Worm (Caenorhabditis elegans) whole organism, young adult: ENCODE data around the gene nspc-18.

ENCODE experiments used
- F33H1.4 ChIP-seq: fragments of 200-800 bp; sonication (Bioruptor generic); IDR thresholded peaks from 2 replicates; pipeline ENCODE4 v1.3.6; 2022; ENCODE audit warnings: missing genetic modification reagents, missing genetic modification characterization, missing compliant biosample characterization
- F55B11.4 ChIP-seq: sonication (generic microtip); optimal IDR thresholded peaks from 2 replicates; lab custom pipeline; 2016; ENCODE audit warnings: missing compliant biosample characterization, missing genetic modification characterization, borderline replicate concordance; ENCODE audit not compliant: insufficient read depth
- F57C9.4 ChIP-seq: sonication (generic microtip); optimal IDR thresholded peaks from 2 replicates; lab custom pipeline; 2017; ENCODE audit warnings: mild to moderate bottlenecking, missing genetic modification characterization, missing compliant biosample characterization
- Y53G8AR.9 ChIP-seq: fragments of 200-800 bp; sonication (Bioruptor generic); conservative IDR thresholded peaks from 2 replicates; pipeline ENCODE4 v1.3.6; 2022; ENCODE audit warnings: missing genetic modification reagents, missing genetic modification characterization, missing compliant biosample characterization
- Y79H2A.3 ChIP-seq: fragments of 200-800 bp; sonication (Bioruptor generic); conservative IDR thresholded peaks from 2 replicates; pipeline ENCODE4 v1.3.6; 2022; ENCODE audit warnings: missing genetic modification reagents, missing genetic modification characterization, missing compliant biosample characterization
- Y95B8A.8 ChIP-seq: fragments of 200-800 bp; sonication (Bioruptor generic); IDR thresholded peaks from 2 replicates; pipeline ENCODE4 v1.3.6; 2022; ENCODE audit warnings: missing genetic modification reagents, missing genetic modification characterization, missing compliant biosample characterization
- ZK185.1 ChIP-seq: sonication (generic microtip); optimal IDR thresholded peaks from 2 replicates; lab custom pipeline; 2016; ENCODE audit warnings: mild to moderate bottlenecking, missing genetic modification characterization, missing compliant biosample characterization; ENCODE audit not compliant: poor library complexity, severe bottlenecking
- ama-1 ChIP-seq, 3 experiments: fragments of 150-350 bp in 1 of 3; sonication (generic microtip) in 2 of 3; optimal IDR thresholded peaks; 2 replicates each; lab custom pipeline; 2014 to 2018; ENCODE audit warnings: missing biosample characterization in 2 of 3, missing genetic modification characterization in 2 of 3, missing genetic modification reagents in 2 of 3
- athp-1 ChIP-seq: sonication (generic microtip); optimal IDR thresholded peaks from 2 replicates; lab custom pipeline; 2017; ENCODE audit warnings: mild to moderate bottlenecking, missing genetic modification characterization, missing compliant biosample characterization
- attf-3 ChIP-seq: fragments of 200-800 bp; sonication (Bioruptor generic); conservative IDR thresholded peaks from 2 replicates; pipeline ENCODE4 v1.3.6; 2022; ENCODE audit warnings: missing genetic modification reagents, missing genetic modification characterization, missing compliant biosample characterization
- bed-2 ChIP-seq: fragments of 200-800 bp; sonication (Bioruptor generic); IDR thresholded peaks from 2 replicates; pipeline ENCODE4 v1.3.6; 2022; ENCODE audit warnings: missing genetic modification reagents, missing genetic modification characterization, missing compliant biosample characterization
- cebp-2 ChIP-seq: fragments of 200-800 bp; sonication (Bioruptor generic); IDR thresholded peaks from 2 replicates; pipeline ENCODE4 v1.3.6; 2022; ENCODE audit warnings: missing genetic modification characterization, missing compliant biosample characterization
- ceh-58 ChIP-seq: fragments of 200-800 bp; sonication (Bioruptor generic); IDR thresholded peaks from 2 replicates; pipeline ENCODE4 v1.3.6; 2022; ENCODE audit warnings: missing genetic modification characterization, missing compliant biosample characterization
- ceh-79 ChIP-seq: sonication (generic microtip); optimal IDR thresholded peaks from 2 replicates; lab custom pipeline; 2017; ENCODE audit warnings: mild to moderate bottlenecking, missing genetic modification characterization, missing compliant biosample characterization
- die-1 ChIP-seq: sonication (generic microtip); optimal IDR thresholded peaks from 2 replicates; lab custom pipeline; 2016; ENCODE audit warnings: missing genotype, mild to moderate bottlenecking, missing genetic modification characterization, missing compliant biosample characterization
- dox-1 ChIP-seq: fragments of 200-800 bp; sonication (Bioruptor generic); IDR thresholded peaks from 2 replicates; pipeline ENCODE4 v1.3.6; 2022; ENCODE audit warnings: missing genetic modification reagents, missing genetic modification characterization, missing compliant biosample characterization
- dpff-1 ChIP-seq: sonication (generic microtip); optimal IDR thresholded peaks from 2 replicates; lab custom pipeline; 2017; ENCODE audit warnings: mild to moderate bottlenecking, missing genetic modification characterization, missing compliant biosample characterization
- egl-44 ChIP-seq: fragments of 200-800 bp; sonication (Bioruptor generic); IDR thresholded peaks from 2 replicates; pipeline ENCODE4 v1.3.6; 2022; ENCODE audit warnings: missing genetic modification reagents, missing genetic modification characterization, missing compliant biosample characterization
- egrh-3 ChIP-seq: fragments of 200-800 bp; sonication (Bioruptor generic); IDR thresholded peaks from 2 replicates; pipeline ENCODE4 v1.3.6; 2022; ENCODE audit warnings: missing genetic modification reagents, missing genetic modification characterization, missing compliant biosample characterization
- hlh-26 ChIP-seq: fragments of 200-800 bp; sonication (Bioruptor generic); conservative IDR thresholded peaks from 2 replicates; pipeline ENCODE4 v1.3.6; 2022; ENCODE audit warnings: missing genetic modification reagents, missing genetic modification characterization, missing compliant biosample characterization
- hmg-1.2 ChIP-seq: fragments of 200-800 bp; sonication (Bioruptor generic); IDR thresholded peaks from 2 replicates; pipeline ENCODE4 v1.3.6; 2022; ENCODE audit warnings: missing genetic modification reagents, missing genetic modification characterization, missing compliant biosample characterization
- hmg-20 ChIP-seq: fragments of 200-800 bp; sonication (Bioruptor generic); IDR thresholded peaks from 2 replicates; pipeline ENCODE4 v1.3.6; 2022; ENCODE audit warnings: missing genetic modification reagents, missing genetic modification characterization, missing compliant biosample characterization
- hsf-1 ChIP-seq: fragments of 200-800 bp; sonication (Bioruptor generic); IDR thresholded peaks from 2 replicates; pipeline ENCODE4 v1.3.6; 2022; ENCODE audit warnings: missing genetic modification reagents, missing genetic modification characterization, missing compliant biosample characterization
- let-607 ChIP-seq, 2 experiments: fragments of 200-800 bp in 1 of 2; sonication (Bioruptor generic) in 1 of 2; sonication (generic microtip) in 1 of 2; optimal IDR thresholded peaks; 2 replicates each; lab custom pipeline; 2016 to 2018; ENCODE audit warnings: mild to moderate bottlenecking in 2 of 2, missing compliant biosample characterization in 2 of 2, missing genetic modification characterization in 2 of 2, moderate library complexity in 2 of 2, missing genotype in 1 of 2
- lin-35 ChIP-seq, 3 experiments: fragments of 150-350 bp in 2 of 3; sonication (generic microtip) in 1 of 3; optimal IDR thresholded peaks; 2 replicates each; lab custom pipeline; 2014 to 2018; ENCODE audit warnings: missing biosample characterization in 3 of 3, missing genetic modification characterization in 3 of 3, missing genetic modification reagents in 3 of 3
- lin-54 ChIP-seq: fragments of 200-800 bp; sonication (Bioruptor generic); optimal IDR thresholded peaks from 2 replicates; lab custom pipeline; 2018; ENCODE audit warnings: mild to moderate bottlenecking, missing genetic modification characterization, missing compliant biosample characterization
- lsy-27 ChIP-seq: sonication (generic microtip); optimal IDR thresholded peaks from 2 replicates; lab custom pipeline; 2017; ENCODE audit warnings: missing genetic modification characterization, mild to moderate bottlenecking, missing compliant biosample characterization, antibody characterized with exemption, missing genotype, borderline replicate concordance; ENCODE audit not compliant: insufficient read depth
- madf-10 ChIP-seq: sonication (generic microtip); optimal IDR thresholded peaks from 2 replicates; lab custom pipeline; 2016; ENCODE audit warnings: mild to moderate bottlenecking, missing genetic modification characterization, missing compliant biosample characterization
- madf-8 ChIP-seq: fragments of 200-800 bp; sonication (Bioruptor generic); conservative IDR thresholded peaks from 2 replicates; pipeline ENCODE4 v1.3.6; 2022; ENCODE audit warnings: missing genetic modification reagents, missing genetic modification characterization, missing compliant biosample characterization
- nfya-2 ChIP-seq: fragments of 200-800 bp; sonication (Bioruptor generic); IDR thresholded peaks from 2 replicates; pipeline ENCODE4 v1.3.6; 2022; ENCODE audit warnings: missing genetic modification reagents, missing genetic modification characterization, missing compliant biosample characterization
- nfyb-1 ChIP-seq: fragments of 200-800 bp; sonication (Bioruptor generic); IDR thresholded peaks from 2 replicates; pipeline ENCODE4 v1.3.6; 2022; ENCODE audit warnings: missing genetic modification reagents, missing genetic modification characterization, missing compliant biosample characterization
- nhr-80 ChIP-seq: sonication (generic microtip); optimal IDR thresholded peaks from 2 replicates; lab custom pipeline; 2016; ENCODE audit warnings: missing genetic modification characterization, missing compliant biosample characterization
- nhr-90 ChIP-seq: sonication (generic microtip); optimal IDR thresholded peaks from 2 replicates; lab custom pipeline; 2016; ENCODE audit warnings: missing genotype, mild to moderate bottlenecking, missing genetic modification characterization, missing compliant biosample characterization
- pbrm-1 ChIP-seq: fragments of 200-800 bp; sonication (Bioruptor generic); IDR thresholded peaks from 2 replicates; pipeline ENCODE4 v1.3.6; 2022; ENCODE audit warnings: missing genetic modification reagents, missing genetic modification characterization, missing compliant biosample characterization
- rpc-1 ChIP-seq, 2 experiments: fragments of 150-350 bp in 1 of 2; sonication (generic microtip) in 1 of 2; optimal IDR thresholded peaks; 2 replicates each; lab custom pipeline; 2014 to 2018; ENCODE audit warnings: missing biosample characterization in 1 of 2, missing genetic modification characterization in 1 of 2, missing genetic modification reagents in 1 of 2, missing genotype in 1 of 2
- sea-2 ChIP-seq: fragments of 200-800 bp; sonication (Bioruptor generic); IDR thresholded peaks from 2 replicates; pipeline ENCODE4 v1.3.6; 2022; ENCODE audit warnings: missing genetic modification characterization, missing compliant biosample characterization
- snpc-4 ChIP-seq, 5 experiments: fragments of 150-350 bp in 1 of 5; sonication (generic microtip) in 4 of 5; optimal IDR thresholded peaks; 2 replicates each; lab custom pipeline; 2014 to 2018; ENCODE audit warnings: missing genetic modification characterization in 5 of 5, missing biosample characterization in 3 of 5, antibody characterized with exemption in 2 of 5, mild to moderate bottlenecking in 2 of 5, missing compliant biosample characterization in 2 of 5, missing genotype in 2 of 5, moderate library complexity in 2 of 5, missing genetic modification reagents in 1 of 5
- somi-1 ChIP-seq: fragments of 200-800 bp; sonication (Bioruptor generic); optimal IDR thresholded peaks from 2 replicates; lab custom pipeline; 2018; ENCODE audit warnings: mild to moderate bottlenecking, missing genetic modification characterization, missing compliant biosample characterization
- tbp1 ChIP-seq: fragments of 200-800 bp; sonication (Bioruptor generic); optimal IDR thresholded peaks from 2 replicates; lab custom pipeline; 2018; ENCODE audit warnings: mild to moderate bottlenecking, missing genetic modification characterization, missing compliant biosample characterization
- tbx-9 ChIP-seq: sonication (generic microtip); optimal IDR thresholded peaks from 2 replicates; lab custom pipeline; 2016; ENCODE audit warnings: borderline replicate concordance, missing genetic modification characterization, inconsistent platforms, missing compliant biosample characterization
- ztf-18 ChIP-seq: sonication (generic microtip); optimal IDR thresholded peaks from 2 replicates; lab custom pipeline; 2016; ENCODE audit warnings: missing genotype, mild to moderate bottlenecking, missing genetic modification characterization, missing compliant biosample characterization
- ztf-26 ChIP-seq: sonication (generic microtip); optimal IDR thresholded peaks from 2 replicates; lab custom pipeline; 2017; ENCODE audit warnings: missing genetic modification characterization, missing compliant biosample characterization
- ztf-3 ChIP-seq: fragments of 200-800 bp; sonication (Bioruptor generic); optimal IDR thresholded peaks from 2 replicates; lab custom pipeline; 2018; ENCODE audit warnings: mild to moderate bottlenecking, missing genetic modification characterization, missing compliant biosample characterization

Gene nspc-18

ce11 chrX:14525325-14526305, 1.8 kb downstream of the nspc-18 start (continued):
- peak; percentile 17 for TF ChIP-seq rpc-1 (optimal IDR thresholded peaks at IDR 0.05; lab: Kevin White, UChicago)
- no peak for TF ChIP-seq rpc-1 (tag; optimal IDR thresholded peaks at IDR 0.05; lab: Kevin White, UChicago)
- TF ChIP-seq nfyb-1 (GFP tag; lab: Robert Waterston, UW): peak; percentile 99
- TF ChIP-seq attf-3 (GFP tag; lab: Robert Waterston, UW): peak; percentile 58; the same call in 1 of the 2 replicates
- peak; percentile 98 for TF ChIP-seq Y53G8AR.9 (GFP tag; lab: Robert Waterston, UW)
- peak; percentile 97 for TF ChIP-seq somi-1
- 0 out of 2 replicates have a peak, but pooled peaks have one; percentile 64 for TF ChIP-seq Y95B8A.8 (GFP tag; lab: Robert Waterston, UW)
- peak; percentile 87 for TF ChIP-seq hmg-1.2 (GFP tag; lab: Robert Waterston, UW)
- TF ChIP-seq athp-1: peak; percentile 57
- peak; percentile 86 for TF ChIP-seq sea-2 (GFP tag; lab: Robert Waterston, UW)
- peak; percentile 67 for TF ChIP-seq snpc-4 (GFP tag; optimal IDR thresholded peaks at IDR 0.05; lab: Kevin White, UChicago)
- TF ChIP-seq snpc-4 (tag; optimal IDR thresholded peaks at IDR 0.05; lab: Kevin White, UChicago): peak; percentile 43 to 93 (median 89)
- TF ChIP-seq tbp1: peak; percentile 79
- TF ChIP-seq lsy-27 (tag; lab: Kevin White, UChicago): peak; percentile 66
- TF ChIP-seq hmg-20 (GFP tag; lab: Robert Waterston, UW): peak; percentile 97
- TF ChIP-seq ZK185.1: peak; percentile 98
- no peak for TF ChIP-seq nfya-2 (GFP tag; lab: Robert Waterston, UW)
- TF ChIP-seq bed-2: peak; percentile 89
- peak; percentile 97 for TF ChIP-seq ceh-79 (tag; lab: Kevin White, UChicago)
- no peak for TF ChIP-seq hlh-26 (GFP tag; lab: Robert Waterston, UW)
- TF ChIP-seq dox-1: peak; percentile 99
- peak; percentile 95 for TF ChIP-seq nhr-80 (tag; lab: Kevin White, UChicago)
- TF ChIP-seq ztf-18 (tag; lab: Kevin White, UChicago): peak; percentile 80
- TF ChIP-seq hsf-1 (GFP tag; lab: Robert Waterston, UW): no peak
- TF ChIP-seq egrh-3 (GFP tag; lab: Robert Waterston, UW): no peak
- TF ChIP-seq madf-8 (GFP tag; lab: Robert Waterston, UW): no peak
- peak; percentile 98 for TF ChIP-seq cebp-2
- peak; percentile 81 for TF ChIP-seq F57C9.4 (tag; lab: Kevin White, UChicago)
- TF ChIP-seq egl-44 (GFP tag; lab: Robert Waterston, UW): peak; percentile 95
- TF ChIP-seq tbx-9 (tag; lab: Kevin White, UChicago): no peak
- no peak for TF ChIP-seq F55B11.4 (tag; lab: Kevin White, UChicago)
- TF ChIP-seq lin-54 (GFP tag; lab: Kevin White, UChicago): peak; percentile 92
- peak in 2 of 3 experiments; percentile 83 to 99 for TF ChIP-seq lin-35 (GFP tag; optimal IDR thresholded peaks at IDR 0.05; lab: Kevin White, UChicago)
- TF ChIP-seq ama-1 (optimal IDR thresholded peaks at IDR 0.05; lab: Kevin White, UChicago): no peak
- TF ChIP-seq ama-1 (GFP tag; optimal IDR thresholded peaks at IDR 0.05; lab: Kevin White, UChicago): peak in 1 of 2 experiments; percentile 92
- peak; percentile 95 for TF ChIP-seq ztf-3 (GFP tag; lab: Kevin White, UChicago)
- peak; percentile 59 for TF ChIP-seq die-1 (tag; lab: Kevin White, UChicago)
- no peak for TF ChIP-seq Y79H2A.3 (GFP tag; lab: Robert Waterston, UW)
- peak; percentile 97 for TF ChIP-seq pbrm-1
- TF ChIP-seq nhr-90 (tag; lab: Kevin White, UChicago): peak; percentile 91
- peak; percentile 97 for TF ChIP-seq madf-10
- peak; percentile 100 for TF ChIP-seq ztf-26 (tag; lab: Kevin White, UChicago)
- TF ChIP-seq dpff-1: peak; percentile 94
- TF ChIP-seq let-607 (tag; optimal IDR thresholded peaks at IDR 0.05; lab: Kevin White, UChicago): peak; percentile 78 to 95
- TF ChIP-seq ceh-58 (GFP tag; lab: Robert Waterston, UW): no peak
- peak; percentile 32 for TF ChIP-seq F33H1.4
